Worm (Caenorhabditis elegans) whole organism, L3 larva: ENCODE measurements around the gene W10C6.2.

Source experiments
- R02D3.7 ChIP-seq: fragments of 150-350 bp; optimal IDR thresholded peaks from 2 replicates; lab custom pipeline; 2014; ENCODE audit warnings: missing biosample characterization, missing genetic modification characterization
- jun-1 ChIP-seq: fragments of 150-350 bp; optimal IDR thresholded peaks from 2 replicates; lab custom pipeline; 2014; ENCODE audit warnings: missing biosample characterization, missing genetic modification reagents, missing genetic modification characterization
- skn-1 ChIP-seq: fragments of 150-350 bp; optimal IDR thresholded peaks from 2 replicates; lab custom pipeline; 2014; ENCODE audit warnings: missing biosample characterization, missing genetic modification characterization
- ztf-11 ChIP-seq: fragments of 150-350 bp; optimal IDR thresholded peaks from 2 replicates; lab custom pipeline; 2014; ENCODE audit warnings: missing biosample characterization, missing genetic modification characterization

- TF ChIP-seq R02D3.7 (tag; lab: Kevin White, UChicago) (peak; percentile 3), ztf-11 (tag; lab: Kevin White, UChicago) (no peak), jun-1 (tag; lab: Kevin White, UChicago) (peak; percentile 32), skn-1 (tag; lab: Kevin White, UChicago) (no peak)
Observed at ce11 chrII:11157660-11158059, 36.0 kb upstream of the W10C6.2 start.
